Fruit fly (Drosophila melanogaster): Measurements from ENCODE around the gene CG14834.

dm6 chr3L:7376830-7377229 is 29.9 kb upstream of the CG14834 start:
- TF ChIP-seq Hr39 (optimal IDR thresholded peaks at IDR 0.05) (no peak), Fer1 (GFP tag; optimal IDR thresholded peaks at IDR 0.05) (no peak), fru (optimal IDR thresholded peaks at IDR 0.05) (no peak), Asciz (GFP tag; optimal IDR thresholded peaks at IDR 0.05) (no peak)
